Worm (Caenorhabditis elegans): ENCODE measurements around the gene srw-13.

Gene srw-13

DNA sequence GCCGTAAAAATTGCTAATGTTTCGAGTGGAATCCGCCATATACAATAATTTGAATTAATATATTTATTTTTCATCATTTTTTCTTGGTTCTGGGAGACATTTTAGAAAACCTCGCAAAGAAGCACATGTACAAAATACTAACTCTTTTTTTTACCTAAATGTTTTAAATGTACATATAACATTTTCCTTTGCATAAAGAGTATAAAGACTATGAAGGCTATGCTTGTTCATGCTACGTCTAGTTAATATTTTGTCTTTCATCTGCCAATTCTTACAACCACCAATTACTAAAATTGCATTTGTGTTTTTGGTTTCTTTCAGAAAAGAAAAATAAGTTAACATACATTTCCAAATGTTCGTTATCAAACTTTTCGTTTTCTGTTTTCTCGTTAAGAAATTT is 11.0 kb upstream of the srw-13 start, which contains the start of gene irld-25:
Gene irld-25 (plus strand): TSS at position 301 of the 400 bp plus-strand sequence.
- no peak for TF ChIP-seq unc-62 (GFP tag; optimal IDR thresholded peaks at IDR 0.05)
- TF ChIP-seq lsy-2 (tag; optimal IDR thresholded peaks at IDR 0.05) = no peak
- TF ChIP-seq unc-39 (tag; optimal IDR thresholded peaks at IDR 0.05) = no peak
- no peak for TF ChIP-seq elt-1 (tag; optimal IDR thresholded peaks at IDR 0.05; ENCODE audit: borderline replicate concordance, insufficient read depth)
- no peak for TF ChIP-seq ceh-39 (tag; optimal IDR thresholded peaks at IDR 0.05)
- no peak for TF ChIP-seq ham-2 (GFP tag; optimal IDR thresholded peaks at IDR 0.05)
- no peak for TF ChIP-seq tbx-8 (GFP tag; optimal IDR thresholded peaks at IDR 0.05)
- no peak for TF ChIP-seq bed-3 (GFP tag; optimal IDR thresholded peaks at IDR 0.05)
- no peak for TF ChIP-seq nhr-237 (tag; optimal IDR thresholded peaks at IDR 0.05)
- TF ChIP-seq nhr-76 (tag; optimal IDR thresholded peaks at IDR 0.05) = no peak
- TF ChIP-seq ces-1 (GFP tag; optimal IDR thresholded peaks at IDR 0.05) = no peak
- no peak for TF ChIP-seq mep-1 (tag; optimal IDR thresholded peaks at IDR 0.05)
- no peak for TF ChIP-seq blmp-1 (tag; optimal IDR thresholded peaks at IDR 0.05)
- no peak for TF ChIP-seq snpc-4 (tag; optimal IDR thresholded peaks at IDR 0.05)
- no peak for TF ChIP-seq mls-2 (tag; optimal IDR thresholded peaks at IDR 0.05)
- TF ChIP-seq flh-1 (GFP tag; optimal IDR thresholded peaks at IDR 0.05) = no peak
- no peak for TF ChIP-seq ceh-43 (GFP tag; optimal IDR thresholded peaks at IDR 0.05)
- TF ChIP-seq elt-3 (tag; optimal IDR thresholded peaks at IDR 0.05) = no peak
- TF ChIP-seq hlh-1 (tag; optimal IDR thresholded peaks at IDR 0.05) = no peak

ce11 chrV:15223668-15224067 is 8.6 kb upstream of the srw-13 start, which contains the start of gene srw-24:
srw-24 (plus strand) TSS chrV:15223968.
- TF ChIP-seq mab-5 (tag; optimal IDR thresholded peaks at IDR 0.05) (no peak), ces-1 (GFP tag; optimal IDR thresholded peaks at IDR 0.05) (no peak), sptf-1 (tag; optimal IDR thresholded peaks at IDR 0.05) (no peak), unc-62 (GFP tag; optimal IDR thresholded peaks at IDR 0.05) (no peak), lin-32 (GFP tag; optimal IDR thresholded peaks at IDR 0.05) (no peak), unc-39 (tag; optimal IDR thresholded peaks at IDR 0.05) (no peak), mep-1 (tag; optimal IDR thresholded peaks at IDR 0.05) (no peak), hlh-1 (tag; optimal IDR thresholded peaks at IDR 0.05) (no peak)

DNA sequence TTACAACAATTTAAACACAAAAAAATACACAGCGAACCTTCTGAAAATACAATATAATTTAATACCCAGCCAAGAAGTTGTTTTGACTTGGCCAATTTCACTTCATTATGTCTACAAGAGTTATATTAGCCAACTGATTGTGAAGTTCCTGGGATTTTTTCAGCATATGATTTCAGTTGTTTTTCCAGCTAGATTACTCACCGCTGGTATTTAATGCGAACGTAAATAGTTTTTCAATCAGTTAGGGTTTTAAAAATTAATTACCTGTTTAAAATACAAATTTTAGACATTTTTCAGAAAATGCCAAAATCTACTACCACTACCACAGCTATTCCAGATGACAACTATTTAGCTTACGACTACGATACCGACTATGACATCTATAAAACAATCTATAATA is 6.7 kb upstream of the srw-13 start, which contains the start of gene srw-14:
Gene srw-14 (plus strand): TSS at position 301 of the 400 bp plus-strand sequence.
- TF ChIP-seq ceh-43 (GFP tag; optimal IDR thresholded peaks at IDR 0.05) (no peak), lsy-2 (tag; optimal IDR thresholded peaks at IDR 0.05) (no peak), sptf-1 (tag; optimal IDR thresholded peaks at IDR 0.05) (no peak), elt-3 (tag; optimal IDR thresholded peaks at IDR 0.05) (no peak), snpc-4 (tag; optimal IDR thresholded peaks at IDR 0.05) (no peak), ces-1 (GFP tag; optimal IDR thresholded peaks at IDR 0.05) (no peak), nhr-12 (tag; optimal IDR thresholded peaks at IDR 0.05) (no peak), tbx-8 (GFP tag; optimal IDR thresholded peaks at IDR 0.05) (no peak), mep-1 (tag; optimal IDR thresholded peaks at IDR 0.05) (no peak), unc-120 (tag; optimal IDR thresholded peaks at IDR 0.05; ENCODE audit: poor library complexity, severe bottlenecking) (no peak), drap-1 (GFP tag; optimal IDR thresholded peaks at IDR 0.05) (no peak), pha-4 (tag; optimal IDR thresholded peaks at IDR 0.05) (no peak), mab-5 (tag; optimal IDR thresholded peaks at IDR 0.05) (no peak), M03D4.4 (tag; optimal IDR thresholded peaks at IDR 0.05) (no peak), mls-2 (tag; optimal IDR thresholded peaks at IDR 0.05) (no peak), nhr-237 (tag; optimal IDR thresholded peaks at IDR 0.05) (no peak), ham-2 (GFP tag; optimal IDR thresholded peaks at IDR 0.05) (no peak), blmp-1 (tag; optimal IDR thresholded peaks at IDR 0.05) (no peak), bed-3 (GFP tag; optimal IDR thresholded peaks at IDR 0.05) (no peak)

- TF ChIP-seq ham-2 (GFP tag; optimal IDR thresholded peaks at IDR 0.05) (no peak), lin-32 (GFP tag; optimal IDR thresholded peaks at IDR 0.05) (no peak), nhr-2 (tag; optimal IDR thresholded peaks at IDR 0.05) (no peak), mab-5 (tag; optimal IDR thresholded peaks at IDR 0.05) (no peak), nhr-28 (tag; optimal IDR thresholded peaks at IDR 0.05) (no peak), lin-13 (tag; optimal IDR thresholded peaks at IDR 0.05) (no peak), sptf-1 (tag; optimal IDR thresholded peaks at IDR 0.05) (no peak), mep-1 (tag; optimal IDR thresholded peaks at IDR 0.05) (no peak)
Observed at ce11 chrV:15226206-15226605, 6.1 kb upstream of the srw-13 start.

DNA sequence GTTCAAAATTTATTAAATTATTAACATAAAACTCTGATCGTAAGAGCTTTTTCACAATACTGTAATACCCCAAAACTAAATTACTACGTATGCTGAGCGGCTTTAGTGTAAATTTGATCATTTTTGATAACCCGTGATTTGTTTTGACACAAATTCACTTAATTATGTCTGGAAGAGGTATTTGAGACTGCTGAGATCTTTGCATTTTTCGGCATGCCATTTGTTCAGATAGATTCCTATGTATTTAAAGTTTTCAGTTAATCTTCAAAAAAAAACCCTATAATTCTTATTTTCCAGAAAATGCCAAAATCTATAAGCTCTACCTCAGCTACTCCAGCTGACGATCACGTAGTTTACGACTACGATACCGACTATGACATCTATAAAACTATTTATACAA is 2.1 kb upstream of the srw-13 start, which contains the start of gene srw-15:
Gene srw-15 (plus strand): TSS at position 301 of the 400 bp plus-strand sequence.
- no peak for TF ChIP-seq mep-1 (tag; optimal IDR thresholded peaks at IDR 0.05)
- no peak for TF ChIP-seq snpc-4 (tag; optimal IDR thresholded peaks at IDR 0.05)
- TF ChIP-seq lin-32 (GFP tag; optimal IDR thresholded peaks at IDR 0.05) = no peak
- no peak for TF ChIP-seq ceh-83 (GFP tag; optimal IDR thresholded peaks at IDR 0.05)

All from whole organism, mixed stage, embryonic.